Fruit fly (Drosophila melanogaster) whole organism, adult: ENCODE measurements around the gene Gclc.

Experiments
- CG7045 ChIP-seq: fragments of 200-800 bp; sonication (Bioruptor generic); optimal IDR thresholded peaks from 2 replicates; lab custom pipeline; 2017; ENCODE audit warnings: missing biosample characterization, mild to moderate bottlenecking, missing genetic modification characterization
- bab1 ChIP-seq: fragments of 200-800 bp; sonication (Bioruptor generic); optimal IDR thresholded peaks from 3 replicates; lab custom pipeline; 2019; ENCODE audit warnings: missing biosample characterization, mild to moderate bottlenecking, missing genetic modification characterization, moderate library complexity
- cic ChIP-seq: fragments of 200-800 bp; sonication (Bioruptor generic); optimal IDR thresholded peaks from 2 replicates; lab custom pipeline; 2017; ENCODE audit warnings: missing biosample characterization, mild to moderate bottlenecking, missing genetic modification characterization, moderate library complexity

DNA sequence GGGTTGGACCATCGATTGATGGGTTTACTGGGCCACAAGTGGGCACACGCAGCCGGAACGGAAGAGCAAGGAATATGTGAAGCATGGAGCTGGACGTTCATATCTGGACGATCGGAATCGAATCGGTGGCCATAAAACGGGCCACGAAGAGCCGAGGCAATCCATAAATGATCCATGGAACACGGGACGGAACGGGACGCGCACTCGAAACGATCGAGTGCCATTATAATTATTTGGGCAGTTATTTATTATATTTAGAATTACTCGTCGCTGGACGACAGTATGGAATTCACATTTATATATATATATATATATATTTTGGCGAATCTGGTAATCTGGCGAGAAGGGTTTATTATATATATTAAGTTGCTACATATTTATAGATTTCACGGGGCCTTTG, 8.0 kb downstream of the Gclc start:
- no peak for TF ChIP-seq CG7045 (GFP tag; lab: Kevin White, UChicago)
- no peak for TF ChIP-seq cic
- no peak for TF ChIP-seq bab1 (GFP tag; lab: Kevin White, UChicago)
